Fruit fly (Drosophila melanogaster) whole organism, embryonic: ENCODE data around the gene CG41099.
A peak's percentile ranks its signal among the peaks of the same experiment; 100 is the strongest.

ENCODE experiments used
- Abd-B ChIP-seq: fragments of 200-800 bp; sonication (Bioruptor generic); optimal IDR thresholded peaks from 2 replicates; lab custom pipeline; 2018; ENCODE audit warnings: missing biosample characterization, mild to moderate bottlenecking, missing genetic modification characterization, moderate library complexity
- Bteb2 ChIP-seq: fragments of 200-800 bp; sonication (Bioruptor generic); optimal IDR thresholded peaks from 2 replicates; lab custom pipeline; 2016; ENCODE audit warnings: missing biosample characterization, missing genetic modification characterization
- CG1024 ChIP-seq: fragments of 200-800 bp; sonication (Bioruptor generic); IDR thresholded peaks from 2 replicates; pipeline ENCODE4 v1.3.6; 2022; ENCODE audit warnings: missing biosample characterization, missing genetic modification characterization
- CG10462 ChIP-seq: fragments of 200-800 bp; sonication (Bioruptor generic); optimal IDR thresholded peaks from 2 replicates; lab custom pipeline; 2016; ENCODE audit warnings: missing biosample characterization, missing genetic modification characterization
- CG11456 ChIP-seq: fragments of 200-800 bp; sonication (Bioruptor generic); IDR thresholded peaks from 3 replicates; pipeline ENCODE4 v1.3.6; 2022; ENCODE audit warnings: missing biosample characterization, missing genetic modification characterization
- CG11723 ChIP-seq: fragments of 200-800 bp; sonication (Bioruptor generic); optimal IDR thresholded peaks from 2 replicates; lab custom pipeline; 2017; ENCODE audit warnings: missing biosample characterization, mild to moderate bottlenecking, missing genetic modification characterization
- CG12659 ChIP-seq: fragments of 200-800 bp; sonication (Bioruptor generic); optimal IDR thresholded peaks from 3 replicates; lab custom pipeline; 2017; ENCODE audit warnings: mild to moderate bottlenecking, missing biosample characterization, missing genetic modification reagents, missing genetic modification characterization
- CG15514 ChIP-seq: fragments of 200-800 bp; sonication (Bioruptor generic); optimal IDR thresholded peaks from 3 replicates; lab custom pipeline; 2017; ENCODE audit warnings: missing biosample characterization, missing genetic modification characterization, mild to moderate bottlenecking, moderate library complexity, missing genetic modification reagents
- CG1603 ChIP-seq: fragments of 200-800 bp; sonication (Bioruptor generic); optimal IDR thresholded peaks from 2 replicates; lab custom pipeline; 2019; ENCODE audit warnings: missing biosample characterization, mild to moderate bottlenecking, missing genetic modification characterization, moderate library complexity
- CG16863 ChIP-seq: fragments of 200-800 bp; sonication (Bioruptor generic); optimal IDR thresholded peaks from 3 replicates; lab custom pipeline; 2016; ENCODE audit warnings: missing biosample characterization, missing genetic modification characterization
- CG17802 ChIP-seq: fragments of 200-800 bp; sonication (Bioruptor generic); optimal IDR thresholded peaks from 2 replicates; lab custom pipeline; 2018; ENCODE audit warnings: missing biosample characterization, mild to moderate bottlenecking, missing genetic modification characterization, moderate library complexity
- CG2199 ChIP-seq: fragments of 200-800 bp; sonication (Bioruptor generic); IDR thresholded peaks from 3 replicates; pipeline ENCODE4 v1.3.6; 2022; ENCODE audit warnings: missing biosample characterization, missing genetic modification characterization
- CG31441 ChIP-seq: fragments of 200-800 bp; sonication (Bioruptor generic); IDR thresholded peaks from 2 replicates; pipeline ENCODE4 v1.3.6; 2022; ENCODE audit warnings: missing biosample characterization, missing genetic modification characterization
- CG32772 ChIP-seq: fragments of 200-800 bp; sonication (Bioruptor generic); IDR thresholded peaks from 2 replicates; pipeline ENCODE4 v1.3.6; 2022; ENCODE audit warnings: missing biosample characterization, missing genetic modification characterization
- CG3847 ChIP-seq: fragments of 200-800 bp; sonication (Bioruptor generic); IDR thresholded peaks from 2 replicates; pipeline ENCODE4 v1.3.6; 2022; ENCODE audit warnings: missing biosample characterization, missing genetic modification characterization
- CG3995 ChIP-seq: fragments of 200-800 bp; sonication (Bioruptor generic); optimal IDR thresholded peaks from 3 replicates; lab custom pipeline; 2016; ENCODE audit warnings: missing biosample characterization, missing genetic modification characterization
- CG4617 ChIP-seq: fragments of 200-800 bp; sonication (Bioruptor generic); optimal IDR thresholded peaks from 3 replicates; lab custom pipeline; 2016; ENCODE audit warnings: missing biosample characterization, missing genetic modification characterization, borderline replicate concordance
- CG6791 ChIP-seq: fragments of 200-800 bp; sonication (Bioruptor generic); IDR thresholded peaks from 3 replicates; pipeline ENCODE4 v1.3.6; 2022; ENCODE audit warnings: missing biosample characterization, missing genetic modification characterization; ENCODE audit not compliant: partially characterized antibody
- CG8290 ChIP-seq, 3 experiments: fragments of 200-800 bp; sonication (Bioruptor generic); optimal IDR thresholded peaks; 2 replicates each; lab custom pipeline; 2016 to 2019; ENCODE audit warnings: missing biosample characterization in 3 of 3, missing genetic modification characterization in 3 of 3, mild to moderate bottlenecking in 2 of 3, moderate library complexity in 1 of 3
- CG9609 ChIP-seq: fragments of 200-800 bp; sonication (Bioruptor generic); optimal IDR thresholded peaks from 3 replicates; lab custom pipeline; 2016; ENCODE audit warnings: missing biosample characterization, missing genetic modification characterization
- Chrac-16 ChIP-seq: fragments of 200-800 bp; sonication (Bioruptor generic); optimal IDR thresholded peaks from 3 replicates; lab custom pipeline; 2016; ENCODE audit warnings: missing biosample characterization, missing genetic modification characterization
- CoRest ChIP-seq: fragments of 200-800 bp; sonication (Bioruptor generic); optimal IDR thresholded peaks from 3 replicates; lab custom pipeline; 2018; ENCODE audit warnings: missing biosample characterization, mild to moderate bottlenecking, missing genetic modification characterization, moderate library complexity
- D ChIP-seq, 2 experiments: fragments of 200-800 bp in 1 of 2; fragments of >200 bp in 1 of 2; sonication (Bioruptor generic) in 1 of 2; optimal IDR thresholded peaks; 2 replicates in 1 of 2; 3 replicates in 1 of 2; lab custom pipeline; 2017; ENCODE audit warnings: mild to moderate bottlenecking in 1 of 2, missing biosample characterization in 1 of 2, missing genetic modification characterization in 1 of 2, missing genetic modification reagents in 1 of 2
- Dip3 ChIP-seq: fragments of 200-800 bp; sonication (Bioruptor generic); optimal IDR thresholded peaks from 3 replicates; lab custom pipeline; 2016; ENCODE audit warnings: missing biosample characterization, missing genetic modification characterization
- Dref ChIP-seq: fragments of 200-800 bp; sonication (Bioruptor generic); IDR thresholded peaks from 2 replicates; pipeline ENCODE4 v1.3.6; 2022; ENCODE audit warnings: missing biosample characterization, missing genetic modification characterization
- Ets65A ChIP-seq: fragments of 200-800 bp; sonication (Bioruptor generic); peaks from one replicate; lab custom pipeline; 2016; ENCODE audit warnings: missing biosample characterization, missing genetic modification characterization
- Ets97D ChIP-seq: fragments of 200-800 bp; sonication (Bioruptor generic); optimal IDR thresholded peaks from 3 replicates; lab custom pipeline; 2016; ENCODE audit warnings: missing biosample characterization, missing genetic modification characterization
- Fer1 ChIP-seq: fragments of 200-800 bp; sonication (Bioruptor generic); optimal IDR thresholded peaks from 2 replicates; lab custom pipeline; 2017; ENCODE audit warnings: missing biosample characterization, mild to moderate bottlenecking, missing genetic modification characterization
- Gsc ChIP-seq: fragments of 200-800 bp; sonication (Bioruptor generic); IDR thresholded peaks from 2 replicates; pipeline ENCODE4 v1.3.6; 2022; ENCODE audit warnings: missing biosample characterization, missing genetic modification characterization
- HLH54F ChIP-seq: fragments of 200-800 bp; sonication (Bioruptor generic); optimal IDR thresholded peaks from 3 replicates; lab custom pipeline; 2016; ENCODE audit warnings: missing biosample characterization, missing genetic modification characterization
- MBD-R2 ChIP-seq: fragments of 200-800 bp; sonication (Bioruptor generic); IDR thresholded peaks from 2 replicates; pipeline ENCODE4 v1.3.6; 2022; ENCODE audit warnings: missing biosample characterization, missing genetic modification characterization
- MESR4 ChIP-seq: fragments of 200-800 bp; sonication (Bioruptor generic); optimal IDR thresholded peaks from 2 replicates; lab custom pipeline; 2018; ENCODE audit warnings: missing biosample characterization, mild to moderate bottlenecking, missing genetic modification characterization, moderate library complexity
- NfI ChIP-seq: fragments of 200-800 bp; sonication (Bioruptor generic); optimal IDR thresholded peaks from 3 replicates; lab custom pipeline; 2018; ENCODE audit warnings: missing biosample characterization, mild to moderate bottlenecking, missing genetic modification characterization, moderate library complexity
- Rx ChIP-seq: fragments of 200-800 bp; sonication (Bioruptor generic); IDR thresholded peaks from 2 replicates; pipeline ENCODE4 v1.3.6; 2022; ENCODE audit warnings: missing biosample characterization, missing genetic modification characterization
- Vsx1 ChIP-seq: fragments of 200-800 bp; sonication (Bioruptor generic); optimal IDR thresholded peaks from 2 replicates; lab custom pipeline; 2017; ENCODE audit warnings: missing biosample characterization, mild to moderate bottlenecking, missing genetic modification characterization, missing genetic modification reagents
- abd-A ChIP-seq: fragments of 200-800 bp; sonication (Bioruptor generic); optimal IDR thresholded peaks from 3 replicates; lab custom pipeline; 2019; ENCODE audit warnings: missing biosample characterization, mild to moderate bottlenecking, missing genetic modification characterization, moderate library complexity
- chinmo ChIP-seq: fragments of 200-800 bp; sonication (Bioruptor generic); IDR thresholded peaks from 4 replicates; pipeline ENCODE4 v1.3.6; 2022; ENCODE audit warnings: missing biosample characterization, missing genetic modification characterization; ENCODE audit not compliant: partially characterized antibody
- mam ChIP-seq: fragments of 200-800 bp; sonication (Bioruptor generic); optimal IDR thresholded peaks from 3 replicates; lab custom pipeline; 2016; ENCODE audit warnings: missing biosample characterization, missing genetic modification characterization
- nmo ChIP-seq: fragments of 200-800 bp; sonication (Bioruptor generic); optimal IDR thresholded peaks from 2 replicates; lab custom pipeline; 2018; ENCODE audit warnings: missing biosample characterization, mild to moderate bottlenecking, missing genetic modification characterization, moderate library complexity
- pfk ChIP-seq: fragments of 200-800 bp; sonication (Bioruptor generic); optimal IDR thresholded peaks from 2 replicates; lab custom pipeline; 2018; ENCODE audit warnings: missing biosample characterization, mild to moderate bottlenecking, missing genetic modification characterization, moderate library complexity
- pho ChIP-seq: fragments of 200-800 bp; sonication (Bioruptor generic); optimal IDR thresholded peaks from 2 replicates; lab custom pipeline; 2016; ENCODE audit warnings: missing biosample characterization, missing genetic modification characterization
- pzg ChIP-seq: fragments of 200-800 bp; sonication (Bioruptor generic); optimal IDR thresholded peaks from 3 replicates; lab custom pipeline; 2018; ENCODE audit warnings: missing biosample characterization, mild to moderate bottlenecking, missing genetic modification characterization, moderate library complexity
- row ChIP-seq: fragments of 200-800 bp; sonication (Bioruptor generic); IDR thresholded peaks from 3 replicates; pipeline ENCODE4 v1.3.6; 2022; ENCODE audit warnings: missing biosample characterization, missing genetic modification characterization
- sens ChIP-seq: fragments of 200-800 bp; sonication (Bioruptor generic); peaks from one replicate; lab custom pipeline; 2016; ENCODE audit warnings: missing biosample characterization, missing genetic modification characterization
- ssp ChIP-seq: fragments of 200-800 bp; sonication (Bioruptor generic); IDR thresholded peaks from 2 replicates; pipeline ENCODE4 v1.3.6; 2022; ENCODE audit warnings: missing biosample characterization, missing genetic modification characterization
- ttk ChIP-seq: fragments of 200-800 bp; sonication (Bioruptor generic); IDR thresholded peaks from 2 replicates; pipeline ENCODE4 v2.1.2; 2022; ENCODE audit warnings: missing biosample characterization, missing genetic modification characterization
- vfl ChIP-seq: fragments of 200-800 bp; sonication (Bioruptor generic); optimal IDR thresholded peaks from 2 replicates; lab custom pipeline; 2016; ENCODE audit warnings: missing biosample characterization, missing genetic modification characterization
- zf30C ChIP-seq: fragments of 200-800 bp; sonication (Bioruptor generic); optimal IDR thresholded peaks from 3 replicates; lab custom pipeline; 2018; ENCODE audit warnings: missing biosample characterization, mild to moderate bottlenecking, missing genetic modification characterization
- zfh1 ChIP-seq: fragments of 200-800 bp; sonication (Bioruptor generic); IDR thresholded peaks from 3 replicates; pipeline ENCODE4 v1.3.6; 2022; ENCODE audit warnings: missing biosample characterization, missing genetic modification characterization

The CG41099 gene

dm6 chr3R:3846482-3847046 is at the start of gene CG41099:
Gene CG41099, plus strand, starts transcription at chr3R:3846729.
- TF ChIP-seq Abd-B (peak; percentile 52), NfI (GFP tag; lab: Kevin White, UChicago) (peak; percentile 34), D (optimal IDR thresholded peaks at IDR 0.05; lab: Kevin White, UChicago) (no peak), D (GFP tag; optimal IDR thresholded peaks at IDR 0.05; lab: Kevin White, UChicago) (no peak), pfk (peak; percentile 48), sens (GFP tag; lab: Kevin White, UChicago) (peak; percentile 69), CG12659 (GFP tag; lab: Kevin White, UChicago) (peak; percentile 10), zf30C (no peak), Dref (GFP tag; lab: Robert Waterston, UW) (peak; percentile 61), CG6791 (peak; percentile 48; the same call in 1 of the 3 replicates), Chrac-16 (GFP tag; lab: Kevin White, UChicago) (peak; percentile 6), Ets97D (GFP tag; lab: Kevin White, UChicago) (peak; percentile 10), Gsc (GFP tag; lab: Robert Waterston, UW) (no peak), vfl (GFP tag; lab: Kevin White, UChicago) (no peak), Bteb2 (GFP tag; lab: Kevin White, UChicago) (no peak), CG8290 (GFP tag; optimal IDR thresholded peaks at IDR 0.05; lab: Kevin White, UChicago) (peak; percentile 64), CG8290 (tag; optimal IDR thresholded peaks at IDR 0.05; lab: Kevin White, UChicago) (peak in 1 of 2 experiments; percentile 57), CG32772 (GFP tag; lab: Robert Waterston, UW) (peak; percentile 35; the same call in 1 of the 2 replicates), HLH54F (GFP tag; lab: Kevin White, UChicago) (peak; percentile 10), CG1024 (peak; percentile 99), MESR4 (GFP tag; lab: Kevin White, UChicago) (peak; percentile 69), CG11456 (no peak), pzg (GFP tag; lab: Kevin White, UChicago) (peak; percentile 33), ttk (GFP tag; lab: Robert Waterston, UW) (no peak), mam (GFP tag; lab: Kevin White, UChicago) (peak; percentile 11), CG9609 (GFP tag; lab: Kevin White, UChicago) (peak; percentile 17), CoRest (peak; percentile 13), CG1603 (tag; lab: Kevin White, UChicago) (peak; percentile 97), pho (GFP tag; lab: Kevin White, UChicago) (peak; percentile 4), MBD-R2 (GFP tag; lab: Robert Waterston, UW) (peak; percentile 76; the same call in 1 of the 2 replicates), Rx (GFP tag; lab: Robert Waterston, UW) (0 out of 2 replicates have a peak, but pooled peaks have one; percentile 31), ssp (peak; percentile 97), CG16863 (GFP tag; lab: Kevin White, UChicago) (no peak), Dip3 (GFP tag; lab: Kevin White, UChicago) (no peak), Vsx1 (GFP tag; lab: Kevin White, UChicago) (no peak), CG31441 (GFP tag; lab: Robert Waterston, UW) (no peak), Ets65A (GFP tag; lab: Kevin White, UChicago) (peak; percentile 52), nmo (peak; percentile 26), zfh1 (GFP tag; lab: Robert Waterston, UW) (peak; percentile 27; the same call in 1 of the 3 replicates), CG3847 (0 out of 2 replicates have a peak, but pooled peaks have one; percentile 20), CG17802 (tag; lab: Kevin White, UChicago) (peak; percentile 100), CG10462 (GFP tag; lab: Kevin White, UChicago) (no peak), CG3995 (GFP tag; lab: Kevin White, UChicago) (peak; percentile 10), CG2199 (GFP tag; lab: Robert Waterston, UW) (peak; percentile 86; the same call in 2 of the 3 replicates), Fer1 (no peak), abd-A (no peak), chinmo (GFP tag; lab: Robert Waterston, UW) (no peak), CG4617 (GFP tag; lab: Kevin White, UChicago) (peak; percentile 57), CG11723 (GFP tag; lab: Kevin White, UChicago) (peak; percentile 78), row (peak; percentile 87; the same call in 2 of the 3 replicates), CG15514 (peak; percentile 90)
